Worm (Caenorhabditis elegans): ENCODE data around the gene vha-8.

- TF ChIP-seq dao-5 (tag; optimal IDR thresholded peaks at IDR 0.05): no peak
- no peak for TF ChIP-seq him-1 (tag; optimal IDR thresholded peaks at IDR 0.05)
Observed at ce11 chrIV:6824622-6825021, 33.7 kb downstream of the vha-8 start, which contains the start of gene H20E11.3.

All from whole organism, L4/young adult.